Worm (Caenorhabditis elegans): ENCODE measurements around the gene fask-1.

- TF ChIP-seq daf-12 (tag; optimal IDR thresholded peaks at IDR 0.05) (no peak), ctbp-1 (GFP tag; IDR thresholded peaks at IDR 0.05) (no peak), hmg-1.1 (GFP tag; IDR thresholded peaks at IDR 0.05) (no peak), nhr-77 (tag; optimal IDR thresholded peaks at IDR 0.05) (peak; percentile 26), ama-1 (optimal IDR thresholded peaks at IDR 0.05) (no peak), lsy-2 (tag; optimal IDR thresholded peaks at IDR 0.05) (no peak), nhr-11 (tag; optimal IDR thresholded peaks at IDR 0.05) (no peak), ceh-28 (tag; optimal IDR thresholded peaks at IDR 0.05) (no peak), nhr-6 (tag; optimal IDR thresholded peaks at IDR 0.05) (no peak), lin-39 (tag; optimal IDR thresholded peaks at IDR 0.05) (no peak)
These were observed 22.8 kb upstream of the fask-1 start for ce11 chrIV:13077694-13078093.

All from whole organism, L4 larva.